Worm (Caenorhabditis elegans) whole organism, mixed stage, embryonic: ENCODE results near the gene ceh-93.

ENCODE experiments used
- hlh-1 ChIP-seq: fragments of 150-350 bp; optimal IDR thresholded peaks from 2 replicates; lab custom pipeline; 2014; ENCODE audit warnings: missing biosample characterization, missing genetic modification reagents, missing genetic modification characterization
- lin-13 ChIP-seq: fragments of 150-350 bp; optimal IDR thresholded peaks from 2 replicates; lab custom pipeline; 2014; ENCODE audit warnings: missing biosample characterization, missing genetic modification characterization
- nhr-12 ChIP-seq: fragments of 150-350 bp; optimal IDR thresholded peaks from 2 replicates; lab custom pipeline; 2014; ENCODE audit warnings: missing biosample characterization, missing genetic modification characterization
- nhr-237 ChIP-seq: fragments of 150-350 bp; optimal IDR thresholded peaks from 2 replicates; lab custom pipeline; 2014; ENCODE audit warnings: missing biosample characterization, missing genetic modification characterization
- nhr-28 ChIP-seq: fragments of 150-350 bp; optimal IDR thresholded peaks from 2 replicates; lab custom pipeline; 2014; ENCODE audit warnings: missing biosample characterization, missing genetic modification characterization
- unc-39 ChIP-seq: fragments of 150-350 bp; optimal IDR thresholded peaks from 2 replicates; lab custom pipeline; 2014; ENCODE audit warnings: missing biosample characterization, missing genetic modification characterization
- unc-62 ChIP-seq: fragments of 150-350 bp; optimal IDR thresholded peaks from 2 replicates; lab custom pipeline; 2014; ENCODE audit warnings: missing biosample characterization, missing genetic modification reagents, missing genetic modification characterization
- ztf-11 ChIP-seq: fragments of 150-350 bp; optimal IDR thresholded peaks from 2 replicates; lab custom pipeline; 2014; ENCODE audit warnings: missing biosample characterization, missing genetic modification characterization

DNA sequence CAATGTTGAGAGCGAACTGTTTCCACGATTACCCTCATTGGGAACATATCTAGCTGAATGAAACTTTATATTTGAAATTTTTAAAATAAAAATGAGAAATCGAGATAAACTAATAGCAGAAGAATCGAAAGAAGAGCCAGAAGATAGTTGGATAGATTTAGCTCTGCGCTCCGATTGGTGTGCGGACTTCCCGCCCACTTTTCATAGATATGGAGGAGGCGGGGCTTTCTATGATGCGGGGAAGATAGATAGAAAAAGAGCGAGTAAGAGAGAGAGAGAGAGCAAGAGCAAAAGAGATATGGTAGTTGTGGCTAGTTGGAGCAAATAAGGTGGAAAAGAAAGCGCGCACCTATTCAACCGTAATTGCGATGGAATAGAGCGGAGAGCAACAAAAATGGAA, 45.1 kb upstream of the ceh-93 start, which contains the start of gene dve-1:
- TF ChIP-seq unc-62 (no peak), nhr-237 (tag; lab: Kevin White, UChicago) (no peak), unc-39 (tag; lab: Kevin White, UChicago) (no peak), ztf-11 (tag; lab: Kevin White, UChicago) (no peak), hlh-1 (tag; lab: Kevin White, UChicago) (no peak), nhr-28 (no peak), nhr-12 (tag; lab: Kevin White, UChicago) (no peak), lin-13 (tag; lab: Kevin White, UChicago) (no peak)
